Fruit fly (Drosophila melanogaster) whole organism, embryonic: Measurements from ENCODE around the gene RpL28.

Source experiments
- Asciz ChIP-seq: fragments of 200-800 bp; sonication (Bioruptor generic); optimal IDR thresholded peaks from 2 replicates; lab custom pipeline; 2017; ENCODE audit warnings: missing biosample characterization, mild to moderate bottlenecking, missing genetic modification characterization, missing genetic modification reagents
- Bgb ChIP-seq: fragments of 200-800 bp; sonication (Bioruptor generic); IDR thresholded peaks from 2 replicates; pipeline ENCODE4 v1.3.6; 2022; ENCODE audit warnings: missing biosample characterization, missing genetic modification characterization; ENCODE audit not compliant: partially characterized antibody
- CG10147 ChIP-seq: fragments of 200-800 bp; sonication (Bioruptor generic); optimal IDR thresholded peaks from 2 replicates; lab custom pipeline; 2019; ENCODE audit warnings: missing biosample characterization, mild to moderate bottlenecking, missing genetic modification characterization, moderate library complexity
- CG10209 ChIP-seq: fragments of 200-800 bp; sonication (Bioruptor generic); optimal IDR thresholded peaks from 3 replicates; lab custom pipeline; 2017; ENCODE audit warnings: missing biosample characterization, mild to moderate bottlenecking, missing genetic modification characterization, missing genetic modification reagents
- CG10274 ChIP-seq: fragments of 200-800 bp; sonication (Bioruptor generic); optimal IDR thresholded peaks from 3 replicates; lab custom pipeline; 2017; ENCODE audit warnings: missing biosample characterization, mild to moderate bottlenecking, missing genetic modification characterization
- CG10543 ChIP-seq: fragments of 200-800 bp; sonication (Bioruptor generic); optimal IDR thresholded peaks from 3 replicates; lab custom pipeline; 2017; ENCODE audit warnings: missing biosample characterization, mild to moderate bottlenecking, missing genetic modification characterization, moderate library complexity
- CG10565 ChIP-seq: fragments of 200-800 bp; sonication (Bioruptor generic); optimal IDR thresholded peaks from 3 replicates; lab custom pipeline; 2016; ENCODE audit warnings: missing biosample characterization, mild to moderate bottlenecking, missing genetic modification characterization
- CG12942 ChIP-seq: fragments of 200-800 bp; sonication (Bioruptor generic); optimal IDR thresholded peaks from 3 replicates; lab custom pipeline; 2016; ENCODE audit warnings: missing biosample characterization, missing genetic modification characterization
- CG15269 ChIP-seq: fragments of 200-800 bp; sonication (Bioruptor generic); optimal IDR thresholded peaks from 2 replicates; lab custom pipeline; 2018; ENCODE audit warnings: missing biosample characterization, mild to moderate bottlenecking, missing genetic modification characterization, moderate library complexity
- CG15479 ChIP-seq: fragments of 200-800 bp; sonication (Bioruptor generic); optimal IDR thresholded peaks from 3 replicates; lab custom pipeline; 2019; ENCODE audit warnings: missing biosample characterization, mild to moderate bottlenecking, missing genetic modification characterization, moderate library complexity
- CG16779 ChIP-seq: fragments of 200-800 bp; sonication (Bioruptor generic); IDR thresholded peaks from 2 replicates; pipeline ENCODE4 v1.3.6; 2022; ENCODE audit warnings: missing biosample characterization, missing genetic modification characterization
- CG17612 ChIP-seq: fragments of 200-800 bp; sonication (Bioruptor generic); IDR thresholded peaks from 2 replicates; pipeline ENCODE4 v1.3.6; 2022; ENCODE audit warnings: missing biosample characterization, missing genetic modification characterization
- CG17912 ChIP-seq: fragments of 200-800 bp; sonication (Bioruptor generic); optimal IDR thresholded peaks from 2 replicates; lab custom pipeline; 2018; ENCODE audit warnings: missing biosample characterization, mild to moderate bottlenecking, missing genetic modification characterization
- CG18764 ChIP-seq: fragments of 200-800 bp; sonication (Bioruptor generic); optimal IDR thresholded peaks from 3 replicates; lab custom pipeline; 2016; ENCODE audit warnings: missing biosample characterization, missing genetic modification characterization
- CG30020 ChIP-seq: fragments of 200-800 bp; optimal IDR thresholded peaks from 2 replicates; lab custom pipeline; 2019; ENCODE audit warnings: missing biosample characterization, mild to moderate bottlenecking, missing genetic modification characterization, moderate library complexity
- CG3281 ChIP-seq: fragments of 200-800 bp; sonication (Bioruptor generic); optimal IDR thresholded peaks from 3 replicates; lab custom pipeline; 2017; ENCODE audit warnings: missing biosample characterization, mild to moderate bottlenecking, missing genetic modification characterization
- CG3847 ChIP-seq: fragments of 200-800 bp; sonication (Bioruptor generic); IDR thresholded peaks from 2 replicates; pipeline ENCODE4 v1.3.6; 2022; ENCODE audit warnings: missing biosample characterization, missing genetic modification characterization
- CG4360 ChIP-seq: fragments of 200-800 bp; sonication (Bioruptor generic); IDR thresholded peaks from 2 replicates; pipeline ENCODE4 v1.3.6; 2022; ENCODE audit warnings: missing biosample characterization, missing genetic modification characterization
- CG6254 ChIP-seq: fragments of 200-800 bp; sonication (Bioruptor generic); optimal IDR thresholded peaks from 3 replicates; lab custom pipeline; 2017; ENCODE audit warnings: mild to moderate bottlenecking, missing biosample characterization, missing genetic modification reagents, missing genetic modification characterization
- CG6813 ChIP-seq: fragments of 200-800 bp; sonication (Bioruptor generic); optimal IDR thresholded peaks from 2 replicates; lab custom pipeline; 2017; ENCODE audit warnings: missing biosample characterization, missing genetic modification characterization, mild to moderate bottlenecking, moderate library complexity, missing genetic modification reagents
- CG9876 ChIP-seq: fragments of 200-800 bp; sonication (Bioruptor generic); optimal IDR thresholded peaks from 2 replicates; lab custom pipeline; 2016; ENCODE audit warnings: missing biosample characterization, missing genetic modification characterization
- Camta ChIP-seq: fragments of 200-800 bp; sonication (Bioruptor generic); optimal IDR thresholded peaks from 2 replicates; lab custom pipeline; 2016; ENCODE audit warnings: missing biosample characterization, missing genetic modification characterization
- CrebB ChIP-seq: fragments of 200-800 bp; sonication (Bioruptor generic); optimal IDR thresholded peaks from 3 replicates; lab custom pipeline; 2018; ENCODE audit warnings: missing biosample characterization, mild to moderate bottlenecking, missing genetic modification characterization
- Dfd ChIP-seq, 2 experiments: fragments of >200 bp; optimal IDR thresholded peaks; 2 replicates each; lab custom pipeline; 2017; ENCODE audit warnings: missing biosample characterization in 2 of 2, missing genetic modification characterization in 2 of 2
- Dip3 ChIP-seq: fragments of 200-800 bp; sonication (Bioruptor generic); optimal IDR thresholded peaks from 3 replicates; lab custom pipeline; 2016; ENCODE audit warnings: missing biosample characterization, missing genetic modification characterization
- Drgx ChIP-seq: fragments of 200-800 bp; sonication (Bioruptor generic); IDR thresholded peaks from 2 replicates; pipeline ENCODE4 v1.3.6; 2022; ENCODE audit warnings: missing biosample characterization, missing genetic modification characterization
- E2f1 ChIP-seq: fragments of 200-800 bp; sonication (Bioruptor generic); IDR thresholded peaks from 2 replicates; pipeline ENCODE4 v1.3.6; 2022; ENCODE audit warnings: missing biosample characterization, missing genetic modification characterization
- HmgD ChIP-seq: fragments of 200-800 bp; sonication (Bioruptor generic); optimal IDR thresholded peaks from 3 replicates; lab custom pipeline; 2016; ENCODE audit warnings: missing biosample characterization, missing genetic modification characterization
- Lpt ChIP-seq: fragments of >200 bp; optimal IDR thresholded peaks from 2 replicates; lab custom pipeline; 2018; ENCODE audit warnings: missing biosample characterization, missing genetic modification characterization
- Mes4 ChIP-seq: fragments of 200-800 bp; sonication (Bioruptor generic); optimal IDR thresholded peaks from 2 replicates; lab custom pipeline; 2016; ENCODE audit warnings: missing biosample characterization, missing genetic modification characterization
- NC2β ChIP-seq: fragments of 200-800 bp; sonication (Bioruptor generic); optimal IDR thresholded peaks from 2 replicates; lab custom pipeline; 2016; ENCODE audit warnings: missing biosample characterization, missing genetic modification characterization
- Nf-YB ChIP-seq: fragments of 200-800 bp; sonication (Bioruptor generic); optimal IDR thresholded peaks from 3 replicates; lab custom pipeline; 2019; ENCODE audit warnings: missing biosample characterization, mild to moderate bottlenecking, missing genetic modification characterization, moderate library complexity
- Pdp1 ChIP-seq, 2 experiments: fragments of 200-800 bp; sonication (Bioruptor generic); optimal IDR thresholded peaks; 3 replicates each; lab custom pipeline; 2016; ENCODE audit warnings: missing biosample characterization in 2 of 2, missing genetic modification characterization in 2 of 2, mild to moderate bottlenecking in 1 of 2, moderate library complexity in 1 of 2
- Side ChIP-seq: fragments of 200-800 bp; sonication (Bioruptor generic); optimal IDR thresholded peaks from 2 replicates; lab custom pipeline; 2016; ENCODE audit warnings: missing biosample characterization, missing genetic modification characterization
- Sry-δ ChIP-seq: fragments of 200-800 bp; sonication (Bioruptor generic); optimal IDR thresholded peaks from 2 replicates; lab custom pipeline; 2016; ENCODE audit warnings: missing biosample characterization, missing genetic modification characterization
- Usf ChIP-seq: fragments of 200-800 bp; sonication (Bioruptor generic); optimal IDR thresholded peaks from 2 replicates; lab custom pipeline; 2017; ENCODE audit warnings: missing genotype, missing biosample characterization, missing genetic modification characterization
- ci ChIP-seq: fragments of 200-800 bp; sonication (Bioruptor generic); IDR thresholded peaks from 3 replicates; pipeline ENCODE4 v1.3.6; 2022; ENCODE audit warnings: missing biosample characterization, missing genetic modification characterization
- gro ChIP-seq: fragments of 200-800 bp; sonication (Bioruptor generic); optimal IDR thresholded peaks from 2 replicates; lab custom pipeline; 2016; ENCODE audit warnings: missing biosample characterization, missing genetic modification characterization
- h ChIP-seq: fragments of >200 bp; optimal IDR thresholded peaks from 2 replicates; lab custom pipeline; 2017
- hbn ChIP-seq: fragments of 200-800 bp; sonication (Bioruptor generic); IDR thresholded peaks from 2 replicates; pipeline ENCODE4 v1.3.6; 2022; ENCODE audit warnings: missing biosample characterization, missing genetic modification characterization; ENCODE audit not compliant: partially characterized antibody
- knrl ChIP-seq: fragments of 200-800 bp; sonication (Bioruptor generic); IDR thresholded peaks from 3 replicates; pipeline ENCODE4 v1.3.6; 2022; ENCODE audit warnings: missing biosample characterization, missing genetic modification characterization; ENCODE audit not compliant: partially characterized antibody
- lola ChIP-seq, 3 experiments: fragments of >200 bp in 2 of 3; fragments of 200-800 bp in 1 of 3; sonication (Bioruptor generic) in 1 of 3; optimal IDR thresholded peaks; 2 replicates each; lab custom pipeline; 2017 to 2019; ENCODE audit warnings: missing biosample characterization in 3 of 3, missing genetic modification characterization in 3 of 3, mild to moderate bottlenecking in 1 of 3, moderate library complexity in 1 of 3
- nerfin-2 ChIP-seq: fragments of 200-800 bp; sonication (Bioruptor generic); IDR thresholded peaks from 2 replicates; pipeline ENCODE4 v1.3.6; 2022; ENCODE audit warnings: missing biosample characterization, missing genetic modification characterization; ENCODE audit not compliant: partially characterized antibody
- psq ChIP-seq: fragments of 200-800 bp; sonication (Bioruptor generic); optimal IDR thresholded peaks from 2 replicates; lab custom pipeline; 2017; ENCODE audit warnings: missing biosample characterization, missing genetic modification characterization
- schlank ChIP-seq: fragments of 200-800 bp; sonication (Bioruptor generic); optimal IDR thresholded peaks from 2 replicates; lab custom pipeline; 2018; ENCODE audit warnings: missing biosample characterization, mild to moderate bottlenecking, missing genetic modification characterization
- seq ChIP-seq: fragments of 200-800 bp; sonication (Bioruptor generic); IDR thresholded peaks from 2 replicates; pipeline ENCODE4 v1.3.6; 2022; ENCODE audit warnings: missing biosample characterization, missing genetic modification characterization
- shn ChIP-seq: fragments of 200-800 bp; sonication (Bioruptor generic); optimal IDR thresholded peaks from 3 replicates; lab custom pipeline; 2016; ENCODE audit warnings: missing biosample characterization, missing genetic modification characterization
- stwl ChIP-seq: fragments of 200-800 bp; sonication (Bioruptor generic); optimal IDR thresholded peaks from 3 replicates; lab custom pipeline; 2018; ENCODE audit warnings: missing biosample characterization, mild to moderate bottlenecking, missing genetic modification characterization, moderate library complexity
- tap ChIP-seq: fragments of 200-800 bp; optimal IDR thresholded peaks from 3 replicates; lab custom pipeline; 2019; ENCODE audit warnings: missing biosample characterization, mild to moderate bottlenecking, missing genetic modification characterization, moderate library complexity
- tgo ChIP-seq: fragments of 200-800 bp; sonication (Bioruptor generic); IDR thresholded peaks from 3 replicates; pipeline ENCODE4 v1.3.6; 2022; ENCODE audit warnings: missing biosample characterization, missing genetic modification characterization

Gene RpL28

dm6 chr3L:3192912-3193311 lies 29.8 kb downstream of the RpL28 start, which contains the start of gene Hsp83 (continued):
- TF ChIP-seq CG15479 (GFP tag; lab: Kevin White, UChicago) (peak; percentile 53), knrl (GFP tag; lab: Robert Waterston, UW) (no peak), CG15269 (tag; lab: Kevin White, UChicago) (peak; percentile 95), CrebB (tag; lab: Kevin White, UChicago) (peak; percentile 99), nerfin-2 (GFP tag; lab: Robert Waterston, UW) (no peak), gro (GFP tag; lab: Kevin White, UChicago) (peak; percentile 97), seq (GFP tag; lab: Robert Waterston, UW) (peak; percentile 92), Asciz (GFP tag; lab: Kevin White, UChicago) (peak; percentile 97), CG4360 (GFP tag; lab: Robert Waterston, UW) (peak; percentile 74), CG9876 (GFP tag; lab: Kevin White, UChicago) (peak; percentile 89), CG17912 (GFP tag; lab: Kevin White, UChicago) (peak; percentile 99), CG10147 (peak; percentile 88), Side (GFP tag; lab: Kevin White, UChicago) (peak; percentile 98), Dfd (GFP tag; optimal IDR thresholded peaks at IDR 0.05; lab: Kevin White, UChicago) (no peak), h (lab: Kevin White, UChicago) (no peak), Dip3 (GFP tag; lab: Kevin White, UChicago) (peak; percentile 86), CG3847 (peak; percentile 88), NC2β (GFP tag; lab: Kevin White, UChicago) (peak; percentile 97), ci (GFP tag; lab: Robert Waterston, UW) (peak; percentile 99), Drgx (peak; percentile 87), Lpt (no peak), shn (GFP tag; lab: Kevin White, UChicago) (peak; percentile 95), hbn (no peak), CG16779 (peak; percentile 96), CG10543 (GFP tag; lab: Kevin White, UChicago) (peak; percentile 100), CG3281 (peak; percentile 99), CG10274 (GFP tag; lab: Kevin White, UChicago) (peak; percentile 93), E2f1 (GFP tag; lab: Robert Waterston, UW) (peak; percentile 87), Usf (GFP tag; lab: Kevin White, UChicago) (peak; percentile 65), Camta (GFP tag; lab: Kevin White, UChicago) (peak; percentile 92), HmgD (GFP tag; lab: Kevin White, UChicago) (peak; percentile 70), CG17612 (peak; percentile 85), CG6813 (GFP tag; lab: Kevin White, UChicago) (peak; percentile 100), Mes4 (GFP tag; lab: Kevin White, UChicago) (peak; percentile 97), CG6254 (peak; percentile 95), stwl (tag; lab: Kevin White, UChicago) (peak; percentile 85), schlank (tag; lab: Kevin White, UChicago) (peak; percentile 99), Nf-YB (GFP tag; lab: Kevin White, UChicago) (peak; percentile 81), CG10565 (GFP tag; lab: Kevin White, UChicago) (peak; percentile 60), CG30020 (tag; lab: Kevin White, UChicago) (peak; percentile 48), tgo (GFP tag; lab: Robert Waterston, UW) (peak; percentile 85), lola (GFP tag; optimal IDR thresholded peaks at IDR 0.05; lab: Kevin White, UChicago) (peak in 1 of 3 experiments; percentile 59), psq (GFP tag; lab: Kevin White, UChicago) (peak; percentile 78), Pdp1 (GFP tag; optimal IDR thresholded peaks at IDR 0.05; lab: Kevin White, UChicago) (peak; percentile 89), CG12942 (GFP tag; lab: Kevin White, UChicago) (peak; percentile 76), Sry-δ (GFP tag; lab: Kevin White, UChicago) (no peak), CG10209 (GFP tag; lab: Kevin White, UChicago) (peak; percentile 96), tap (tag; lab: Kevin White, UChicago) (peak; percentile 92), Bgb (GFP tag; lab: Robert Waterston, UW) (peak; percentile 36; the same call in 1 of the 2 replicates), CG18764 (GFP tag; lab: Kevin White, UChicago) (peak; percentile 93)
